Worm (Caenorhabditis elegans) whole organism, L4 larva: ENCODE measurements around the gene T03D3.5.

ENCODE experiments used
- F26F4.8 ChIP-seq: fragments of 200-800 bp; sonication (Bioruptor generic); conservative IDR thresholded peaks from 2 replicates; pipeline ENCODE4 v1.3.6; 2022; ENCODE audit warnings: missing genetic modification characterization, missing compliant biosample characterization
- F37D6.2 ChIP-seq: sonication (generic microtip); optimal IDR thresholded peaks from 2 replicates; lab custom pipeline; 2016; ENCODE audit warnings: mild to moderate bottlenecking, missing genetic modification characterization, missing compliant biosample characterization
- T20F7.1 ChIP-seq: fragments of 200-800 bp; sonication (Bioruptor generic); optimal IDR thresholded peaks from 2 replicates; lab custom pipeline; 2018; ENCODE audit warnings: mild to moderate bottlenecking, missing genetic modification characterization, missing compliant biosample characterization
- Y105C5A.15 ChIP-seq: fragments of 200-800 bp; sonication (Bioruptor generic); IDR thresholded peaks from 2 replicates; pipeline ENCODE4 v1.3.6; 2022; ENCODE audit warnings: missing genetic modification characterization, missing compliant biosample characterization
- Y48G9A.11 ChIP-seq: fragments of 200-800 bp; sonication (Bioruptor generic); IDR thresholded peaks from 2 replicates; pipeline ENCODE4 v1.3.6; 2022; ENCODE audit warnings: missing genetic modification reagents, missing genetic modification characterization, missing compliant biosample characterization
- aha-1 ChIP-seq: fragments of 150-350 bp; peaks from one replicate; lab custom pipeline; 2014; ENCODE audit warnings: missing biosample characterization, missing genetic modification characterization
- arid-1 ChIP-seq: fragments of 200-800 bp; sonication (Bioruptor generic); conservative IDR thresholded peaks from 2 replicates; pipeline ENCODE4 v1.3.6; 2022; ENCODE audit warnings: missing genetic modification reagents, missing genetic modification characterization, missing compliant biosample characterization
- ceh-32 ChIP-seq: sonication (generic microtip); optimal IDR thresholded peaks from 2 replicates; lab custom pipeline; 2016; ENCODE audit warnings: mild to moderate bottlenecking, missing genetic modification characterization, missing compliant biosample characterization; ENCODE audit not compliant: poor library complexity
- ceh-62 ChIP-seq: sonication (generic microtip); optimal IDR thresholded peaks from 2 replicates; lab custom pipeline; 2017; ENCODE audit warnings: missing biosample characterization, missing genetic modification characterization
- ctbp-1 ChIP-seq: fragments of 200-800 bp; sonication (Bioruptor generic); IDR thresholded peaks from 2 replicates; pipeline ENCODE4 v1.3.6; 2022; ENCODE audit warnings: missing genetic modification reagents, missing genetic modification characterization, missing compliant biosample characterization
- daf-8 ChIP-seq: fragments of 200-800 bp; sonication (Bioruptor generic); IDR thresholded peaks from 2 replicates; pipeline ENCODE4 v1.3.6; 2022; ENCODE audit warnings: missing genetic modification characterization, missing compliant biosample characterization
- dmd-6 ChIP-seq: fragments of 200-800 bp; sonication (Bioruptor generic); IDR thresholded peaks from 2 replicates; pipeline ENCODE4 v1.3.6; 2022; ENCODE audit warnings: missing genetic modification reagents, missing genetic modification characterization, missing compliant biosample characterization
- dve-1 ChIP-seq: sonication (generic microtip); optimal IDR thresholded peaks from 2 replicates; lab custom pipeline; 2017; ENCODE audit warnings: antibody characterized with exemption, mild to moderate bottlenecking, missing genetic modification characterization, missing compliant biosample characterization; ENCODE audit not compliant: insufficient read depth
- egl-27 ChIP-seq: sonication (generic microtip); optimal IDR thresholded peaks from 3 replicates; lab custom pipeline; 2017; ENCODE audit warnings: missing biosample characterization, missing genetic modification reagents, missing genetic modification characterization
- hlh-30 ChIP-seq: sonication (generic microtip); optimal IDR thresholded peaks from 2 replicates; lab custom pipeline; 2017; ENCODE audit warnings: antibody characterized with exemption, mild to moderate bottlenecking, missing genetic modification characterization, missing compliant biosample characterization; ENCODE audit not compliant: insufficient read depth
- hmg-1.1 ChIP-seq: fragments of 200-800 bp; sonication (Bioruptor generic); IDR thresholded peaks from 2 replicates; pipeline ENCODE4 v1.3.6; 2022; ENCODE audit warnings: missing genetic modification reagents, missing genetic modification characterization, missing compliant biosample characterization
- jun-1 ChIP-seq: fragments of 150-350 bp; optimal IDR thresholded peaks from 2 replicates; lab custom pipeline; 2014; ENCODE audit warnings: missing biosample characterization, missing genetic modification reagents, missing genetic modification characterization
- lim-7 ChIP-seq: fragments of 200-800 bp; sonication (Bioruptor generic); IDR thresholded peaks from 2 replicates; pipeline ENCODE4 v1.3.6; 2022; ENCODE audit warnings: missing genetic modification characterization, missing compliant biosample characterization
- lin-38 ChIP-seq: fragments of 200-800 bp; sonication (Bioruptor generic); IDR thresholded peaks from 2 replicates; pipeline ENCODE4 v1.3.6; 2022; ENCODE audit warnings: missing genetic modification reagents, missing genetic modification characterization, missing compliant biosample characterization
- lsy-2 ChIP-seq, 2 experiments: fragments of 150-350 bp in 1 of 2; sonication (generic microtip) in 1 of 2; optimal IDR thresholded peaks; 2 replicates each; lab custom pipeline; 2014 to 2017; ENCODE audit warnings: missing biosample characterization in 2 of 2, missing genetic modification characterization in 2 of 2
- madf-9 ChIP-seq: fragments of 200-800 bp; sonication (Bioruptor generic); conservative IDR thresholded peaks from 2 replicates; pipeline ENCODE4 v1.3.6; 2022; ENCODE audit warnings: missing genetic modification reagents, missing genetic modification characterization, missing compliant biosample characterization
- mxl-3 ChIP-seq: fragments of 200-800 bp; sonication (Bioruptor generic); optimal IDR thresholded peaks from 2 replicates; lab custom pipeline; 2018; ENCODE audit warnings: mild to moderate bottlenecking, missing genetic modification characterization, missing compliant biosample characterization
- nhr-41 ChIP-seq: fragments of 200-800 bp; sonication (Bioruptor generic); IDR thresholded peaks from 2 replicates; pipeline ENCODE4 v1.3.6; 2022; ENCODE audit warnings: missing genetic modification reagents, missing genetic modification characterization, missing compliant biosample characterization
- nhr-42 ChIP-seq: fragments of 200-800 bp; sonication (Bioruptor generic); IDR thresholded peaks from 2 replicates; pipeline ENCODE4 v1.3.6; 2022; ENCODE audit warnings: missing genetic modification characterization, missing compliant biosample characterization
- nhr-48 ChIP-seq: sonication (generic microtip); optimal IDR thresholded peaks from 2 replicates; lab custom pipeline; 2016; ENCODE audit warnings: mild to moderate bottlenecking, missing genetic modification characterization, missing compliant biosample characterization
- nhr-6 ChIP-seq: fragments of 150-350 bp; optimal IDR thresholded peaks from 2 replicates; lab custom pipeline; 2014; ENCODE audit warnings: missing biosample characterization, missing genetic modification characterization
- pha-4 ChIP-seq, 2 experiments: fragments of 150-350 bp in 1 of 2; fragments of 200-800 bp in 1 of 2; sonication (Bioruptor generic) in 1 of 2; IDR thresholded peaks in 1 of 2; optimal IDR thresholded peaks in 1 of 2; 2 replicates each; pipeline versions ENCODE4 v1.3.6 to Lab custom; 2014 to 2022; ENCODE audit warnings: missing genetic modification characterization in 2 of 2, missing genetic modification reagents in 2 of 2, missing biosample characterization in 1 of 2, missing compliant biosample characterization in 1 of 2
- saeg-2 ChIP-seq: fragments of 200-800 bp; sonication (Bioruptor generic); IDR thresholded peaks from 2 replicates; pipeline ENCODE4 v1.3.6; 2022; ENCODE audit warnings: missing genetic modification reagents, missing genetic modification characterization, missing compliant biosample characterization
- set-16 ChIP-seq: fragments of 200-800 bp; sonication (Bioruptor generic); IDR thresholded peaks from 2 replicates; pipeline ENCODE4 v1.3.6; 2022; ENCODE audit warnings: missing genetic modification reagents, missing genetic modification characterization, missing compliant biosample characterization
- skn-1 ChIP-seq: fragments of 150-350 bp; optimal IDR thresholded peaks from 2 replicates; lab custom pipeline; 2014; ENCODE audit warnings: missing biosample characterization, missing genetic modification characterization
- snpc-1.2 ChIP-seq: fragments of 200-800 bp; sonication (Bioruptor generic); IDR thresholded peaks from 2 replicates; pipeline ENCODE4 v1.3.6; 2022; ENCODE audit warnings: missing genetic modification reagents, missing genetic modification characterization, missing compliant biosample characterization
- unc-62 ChIP-seq, 3 experiments: fragments of 150-350 bp in 1 of 3; sonication (generic microtip); optimal IDR thresholded peaks in 2 of 3; peaks in 1 of 3; 1 replicate in 1 of 3; 2 replicates in 2 of 3; lab custom pipeline; 2014 to 2017; ENCODE audit warnings: missing biosample characterization in 3 of 3, missing genetic modification characterization in 3 of 3, missing genetic modification reagents in 3 of 3, missing genotype in 1 of 3
- zag-1 ChIP-seq: fragments of 150-350 bp; optimal IDR thresholded peaks from 2 replicates; lab custom pipeline; 2014; ENCODE audit warnings: missing biosample characterization, missing genetic modification characterization
- zfp-2 ChIP-seq: sonication (generic microtip); optimal IDR thresholded peaks from 2 replicates; lab custom pipeline; 2016; ENCODE audit warnings: mild to moderate bottlenecking, missing genetic modification characterization, missing compliant biosample characterization
- zip-2 ChIP-seq: fragments of 150-350 bp; optimal IDR thresholded peaks from 2 replicates; lab custom pipeline; 2014; ENCODE audit warnings: missing biosample characterization, missing genetic modification characterization
- ztf-7 ChIP-seq: fragments of 150-350 bp; optimal IDR thresholded peaks from 2 replicates; lab custom pipeline; 2014; ENCODE audit warnings: missing biosample characterization, missing genetic modification characterization

T03D3.5 gene

ce11 chrV:2830817-2831216 lies 4.2 kb upstream of the T03D3.5 start, which contains the start of gene srw-2:
Gene srw-2, plus strand, starts transcription at chrV:2830878.
- TF ChIP-seq hmg-1.1 (GFP tag; lab: Robert Waterston, UW) = no peak
- TF ChIP-seq unc-62 (GFP tag; optimal IDR thresholded peaks at IDR 0.05 in 1 of 2; lab: Kevin White, UChicago) = peak in 1 of 2 experiments; percentile 90
- no peak for TF ChIP-seq unc-62 (tag; optimal IDR thresholded peaks at IDR 0.05; lab: Kevin White, UChicago)

ce11 chrV:2825978-2826377 lies 657 bp downstream of the T03D3.5 start:
- TF ChIP-seq lim-7 (GFP tag; lab: Robert Waterston, UW) (no peak), mxl-3 (GFP tag; lab: Kevin White, UChicago) (no peak), zfp-2 (no peak), skn-1 (tag; lab: Kevin White, UChicago) (no peak), arid-1 (GFP tag; lab: Robert Waterston, UW) (no peak), dmd-6 (GFP tag; lab: Robert Waterston, UW) (no peak), lsy-2 (tag; optimal IDR thresholded peaks at IDR 0.05; lab: Kevin White, UChicago) (no peak), Y48G9A.11 (GFP tag; lab: Robert Waterston, UW) (no peak), hlh-30 (no peak), jun-1 (tag; lab: Kevin White, UChicago) (no peak), nhr-42 (no peak), ctbp-1 (GFP tag; lab: Robert Waterston, UW) (no peak), T20F7.1 (GFP tag; lab: Kevin White, UChicago) (no peak), pha-4 (GFP tag; IDR thresholded peaks at IDR 0.05; lab: Robert Waterston, UW) (no peak), pha-4 (tag; optimal IDR thresholded peaks at IDR 0.05; lab: Kevin White, UChicago) (no peak), nhr-41 (GFP tag; lab: Robert Waterston, UW) (no peak)

ce11 chrV:2821618-2822272 lies 4.9 kb downstream of the T03D3.5 start, which contains the start of gene srh-36:
Gene srh-36, minus strand, starts transcription at chrV:2821668.
- peak; percentile 8 for TF ChIP-seq aha-1 (tag; lab: Kevin White, UChicago)
- 0 out of 2 replicates have a peak, but pooled peaks have one; percentile 32 for TF ChIP-seq snpc-1.2 (GFP tag; lab: Robert Waterston, UW)
- TF ChIP-seq madf-9 (GFP tag; lab: Robert Waterston, UW) = no peak
- TF ChIP-seq set-16 = peak; percentile 73
- no peak for TF ChIP-seq egl-27 (tag; lab: Kevin White, UChicago)
- no peak for TF ChIP-seq lim-7 (GFP tag; lab: Robert Waterston, UW)
- no peak for TF ChIP-seq nhr-41 (GFP tag; lab: Robert Waterston, UW)
- TF ChIP-seq nhr-48 (tag; lab: Kevin White, UChicago) = no peak
- no peak for TF ChIP-seq F37D6.2
- no peak for TF ChIP-seq nhr-6 (tag; lab: Kevin White, UChicago)
- no peak for TF ChIP-seq zip-2 (tag; lab: Kevin White, UChicago)
- 0 out of 2 replicates have a peak, but pooled peaks have one; percentile 35 for TF ChIP-seq F26F4.8 (GFP tag; lab: Robert Waterston, UW)
- no peak for TF ChIP-seq zag-1 (tag; lab: Kevin White, UChicago)
- TF ChIP-seq dve-1 (tag; lab: Kevin White, UChicago) = no peak

ce11 chrV:2818117-2818516 lies 8.5 kb downstream of the T03D3.5 start, which contains the start of gene srt-34:
Gene srt-34, minus strand, starts transcription at chrV:2818217.
- no peak for TF ChIP-seq daf-8

ce11 chrV:2815956-2816355 lies 10.7 kb downstream of the T03D3.5 start, which contains the start of gene F54E2.5:
Gene F54E2.5, minus strand, starts transcription at chrV:2816056.
- TF ChIP-seq lin-38 (GFP tag; lab: Robert Waterston, UW) = no peak
- TF ChIP-seq egl-27 (tag; lab: Kevin White, UChicago) = no peak
- no peak for TF ChIP-seq ceh-62 (tag; lab: Kevin White, UChicago)
- TF ChIP-seq Y105C5A.15 (GFP tag; lab: Robert Waterston, UW) = no peak
- TF ChIP-seq ceh-32 = no peak
- TF ChIP-seq ztf-7 (tag; lab: Kevin White, UChicago) = no peak
- TF ChIP-seq saeg-2 = no peak
- TF ChIP-seq, all 104 proteins: peak for 0
